Worm (Caenorhabditis elegans) whole organism, late embryonic: ENCODE measurements around the gene T18D3.9.

ENCODE experiments used
- C38D4.7 ChIP-seq: fragments of 200-800 bp; sonication (Bioruptor generic); optimal IDR thresholded peaks from 2 replicates; lab custom pipeline; 2018; ENCODE audit warnings: mild to moderate bottlenecking, missing genetic modification characterization, moderate library complexity, missing compliant biosample characterization
- ama-1 ChIP-seq: fragments of 150-350 bp; optimal IDR thresholded peaks from 2 replicates; lab custom pipeline; 2014
- dmd-4 ChIP-seq: sonication (generic microtip); optimal IDR thresholded peaks from 2 replicates; lab custom pipeline; 2016; ENCODE audit warnings: borderline replicate concordance, missing genetic modification characterization, missing compliant biosample characterization
- gmeb-2 ChIP-seq: sonication (generic microtip); optimal IDR thresholded peaks from 2 replicates; lab custom pipeline; 2016; ENCODE audit warnings: missing genetic modification characterization, inconsistent platforms, missing compliant biosample characterization
- hlh-15 ChIP-seq: sonication (generic microtip); optimal IDR thresholded peaks from 2 replicates; lab custom pipeline; 2016; ENCODE audit warnings: missing genetic modification characterization, missing compliant biosample characterization
- pax-1 ChIP-seq: fragments of 150-350 bp; optimal IDR thresholded peaks from 2 replicates; lab custom pipeline; 2014; ENCODE audit warnings: missing biosample characterization, missing genetic modification characterization
- pha-4 ChIP-seq: fragments of 150-350 bp; optimal IDR thresholded peaks from 2 replicates; lab custom pipeline; 2018; ENCODE audit warnings: missing biosample characterization, missing genetic modification reagents, missing genetic modification characterization
- tbx-2 ChIP-seq: sonication (generic microtip); optimal IDR thresholded peaks from 2 replicates; lab custom pipeline; 2016; ENCODE audit warnings: missing genetic modification characterization, missing compliant biosample characterization
- ttx-3 ChIP-seq: sonication (generic microtip); optimal IDR thresholded peaks from 2 replicates; lab custom pipeline; 2016; ENCODE audit warnings: missing genetic modification reagents, missing genetic modification characterization, missing compliant biosample characterization
- unc-42 ChIP-seq: sonication (generic microtip); optimal IDR thresholded peaks from 2 replicates; lab custom pipeline; 2016; ENCODE audit warnings: missing genotype, missing genetic modification characterization, missing compliant biosample characterization
- zip-5 ChIP-seq: sonication (generic microtip); optimal IDR thresholded peaks from 2 replicates; lab custom pipeline; 2016; ENCODE audit warnings: missing genetic modification characterization, missing compliant biosample characterization

- no peak for TF ChIP-seq ama-1
- TF ChIP-seq ttx-3 = no peak
- no peak for TF ChIP-seq unc-42 (tag; lab: Kevin White, UChicago)
- TF ChIP-seq pax-1 (tag; lab: Kevin White, UChicago) = no peak
- TF ChIP-seq pha-4 = no peak
- no peak for TF ChIP-seq hlh-15 (tag; lab: Kevin White, UChicago)
- TF ChIP-seq gmeb-2 (tag; lab: Kevin White, UChicago) = no peak
- no peak for TF ChIP-seq zip-5 (tag; lab: Kevin White, UChicago)
- no peak for TF ChIP-seq tbx-2 (tag; lab: Kevin White, UChicago)
- TF ChIP-seq C38D4.7 (GFP tag; lab: Kevin White, UChicago) = no peak
- TF ChIP-seq dmd-4 = no peak
Observed at ce11 chrX:12406037-12406436, 48.2 kb downstream of the T18D3.9 start.
